Worm (Caenorhabditis elegans) whole organism, L2 larva: ENCODE results near the gene ncs-3.

Experiments used
- C34F6.9 ChIP-seq: fragments of 150-350 bp; optimal IDR thresholded peaks from 2 replicates; lab custom pipeline; 2014; ENCODE audit warnings: missing biosample characterization, missing genetic modification characterization
- F13H6.1 ChIP-seq: sonication (generic microtip); optimal IDR thresholded peaks from 2 replicates; lab custom pipeline; 2016; ENCODE audit warnings: missing genetic modification characterization, missing compliant biosample characterization
- R02D3.7 ChIP-seq: fragments of 150-350 bp; optimal IDR thresholded peaks from 2 replicates; lab custom pipeline; 2014; ENCODE audit warnings: missing biosample characterization, missing genetic modification characterization
- ZK546.5 ChIP-seq: sonication (generic microtip); optimal IDR thresholded peaks from 2 replicates; lab custom pipeline; 2017; ENCODE audit warnings: missing biosample characterization, missing genetic modification characterization
- alr-1 ChIP-seq: fragments of 150-350 bp; optimal IDR thresholded peaks from 2 replicates; lab custom pipeline; 2014; ENCODE audit warnings: missing biosample characterization, missing genetic modification characterization
- aly-2 ChIP-seq: fragments of 150-350 bp; optimal IDR thresholded peaks from 2 replicates; lab custom pipeline; 2014; ENCODE audit warnings: missing biosample characterization, missing genetic modification characterization
- ama-1 ChIP-seq: fragments of 150-350 bp; optimal IDR thresholded peaks from 2 replicates; lab custom pipeline; 2018; ENCODE audit warnings: inconsistent platforms
- blmp-1 ChIP-seq: sonication (generic microtip); optimal IDR thresholded peaks from 2 replicates; lab custom pipeline; 2017; ENCODE audit warnings: missing genetic modification characterization, mild to moderate bottlenecking, missing compliant biosample characterization, antibody characterized with exemption, moderate library complexity; ENCODE audit not compliant: insufficient read depth
- ceh-16 ChIP-seq: fragments of 150-350 bp; optimal IDR thresholded peaks from 2 replicates; lab custom pipeline; 2014; ENCODE audit warnings: missing biosample characterization, missing genetic modification characterization
- crh-2 ChIP-seq: sonication (generic microtip); optimal IDR thresholded peaks from 2 replicates; lab custom pipeline; 2017; ENCODE audit warnings: missing biosample characterization, missing genetic modification characterization
- dmd-4 ChIP-seq: sonication (generic microtip); optimal IDR thresholded peaks from 2 replicates; lab custom pipeline; 2017; ENCODE audit warnings: missing biosample characterization, missing genetic modification characterization
- egl-27 ChIP-seq: sonication (generic microtip); optimal IDR thresholded peaks from 3 replicates; lab custom pipeline; 2017; ENCODE audit warnings: missing biosample characterization, missing genetic modification reagents, missing genetic modification characterization
- elt-1 ChIP-seq: fragments of 150-350 bp; optimal IDR thresholded peaks from 2 replicates; lab custom pipeline; 2014; ENCODE audit warnings: missing biosample characterization, missing genetic modification characterization
- elt-3 ChIP-seq: sonication (generic microtip); optimal IDR thresholded peaks from 2 replicates; lab custom pipeline; 2017; ENCODE audit warnings: missing biosample characterization, missing genetic modification characterization
- fos-1 ChIP-seq: fragments of 150-350 bp; optimal IDR thresholded peaks from 2 replicates; lab custom pipeline; 2014; ENCODE audit warnings: missing biosample characterization, missing genetic modification characterization
- gmeb-1 ChIP-seq: fragments of 150-350 bp; optimal IDR thresholded peaks from 2 replicates; lab custom pipeline; 2014; ENCODE audit warnings: missing biosample characterization, missing genetic modification characterization
- lin-11 ChIP-seq: fragments of 150-350 bp; sonication (generic microtip); optimal IDR thresholded peaks from 2 replicates; lab custom pipeline; 2014; ENCODE audit warnings: missing biosample characterization, missing genetic modification characterization, inconsistent platforms, mixed read lengths
- lin-13 ChIP-seq: fragments of 150-350 bp; optimal IDR thresholded peaks from 2 replicates; lab custom pipeline; 2014; ENCODE audit warnings: missing biosample characterization, missing genetic modification reagents, missing genetic modification characterization
- lin-39 ChIP-seq: fragments of 150-350 bp; optimal IDR thresholded peaks from 2 replicates; lab custom pipeline; 2014; ENCODE audit warnings: missing biosample characterization, missing genetic modification reagents, missing genetic modification characterization
- lsy-2 ChIP-seq, 2 experiments: fragments of 150-350 bp in 1 of 2; sonication (generic microtip) in 1 of 2; optimal IDR thresholded peaks; 2 replicates each; lab custom pipeline; 2014 to 2017; ENCODE audit warnings: missing biosample characterization in 2 of 2, missing genetic modification characterization in 2 of 2
- mab-5 ChIP-seq: fragments of 150-350 bp; optimal IDR thresholded peaks from 2 replicates; lab custom pipeline; 2014; ENCODE audit warnings: missing biosample characterization, missing genetic modification characterization
- mdl-1 ChIP-seq, 2 experiments: fragments of 150-350 bp in 1 of 2; sonication (generic microtip) in 1 of 2; optimal IDR thresholded peaks; 2 replicates each; lab custom pipeline; 2017; ENCODE audit warnings: missing biosample characterization in 2 of 2, missing genetic modification characterization in 2 of 2
- nhr-10 ChIP-seq: sonication (generic microtip); optimal IDR thresholded peaks from 2 replicates; lab custom pipeline; 2017; ENCODE audit warnings: missing biosample characterization, missing genetic modification characterization
- nhr-11 ChIP-seq: fragments of 150-350 bp; optimal IDR thresholded peaks from 2 replicates; lab custom pipeline; 2014; ENCODE audit warnings: missing biosample characterization, missing genetic modification characterization
- nhr-12 ChIP-seq: fragments of 150-350 bp; optimal IDR thresholded peaks from 2 replicates; lab custom pipeline; 2014; ENCODE audit warnings: missing biosample characterization, missing genetic modification characterization
- nhr-129 ChIP-seq: fragments of 150-350 bp; optimal IDR thresholded peaks from 2 replicates; lab custom pipeline; 2014; ENCODE audit warnings: missing biosample characterization, missing genetic modification characterization
- nhr-21 ChIP-seq: fragments of 150-350 bp; optimal IDR thresholded peaks from 2 replicates; lab custom pipeline; 2014; ENCODE audit warnings: missing biosample characterization, missing genetic modification characterization
- nhr-23 ChIP-seq: fragments of 150-350 bp; optimal IDR thresholded peaks from 2 replicates; lab custom pipeline; 2014; ENCODE audit warnings: missing biosample characterization, missing genetic modification reagents, missing genetic modification characterization
- nhr-237 ChIP-seq: fragments of 150-350 bp; optimal IDR thresholded peaks from 2 replicates; lab custom pipeline; 2014; ENCODE audit warnings: missing biosample characterization, missing genetic modification characterization
- nhr-25 ChIP-seq: fragments of 150-350 bp; sonication (generic microtip); optimal IDR thresholded peaks from 3 replicates; lab custom pipeline; 2014; ENCODE audit warnings: missing biosample characterization, missing genetic modification characterization
- nhr-6 ChIP-seq: fragments of 150-350 bp; optimal IDR thresholded peaks from 2 replicates; lab custom pipeline; 2014; ENCODE audit warnings: missing biosample characterization, missing genetic modification characterization
- nhr-77 ChIP-seq: fragments of 150-350 bp; optimal IDR thresholded peaks from 2 replicates; lab custom pipeline; 2014; ENCODE audit warnings: missing biosample characterization, missing genetic modification characterization
- peb-1 ChIP-seq: fragments of 150-350 bp; optimal IDR thresholded peaks from 2 replicates; lab custom pipeline; 2014; ENCODE audit warnings: missing biosample characterization, missing genetic modification characterization
- sem-4 ChIP-seq: fragments of 150-350 bp; optimal IDR thresholded peaks from 2 replicates; lab custom pipeline; 2014; ENCODE audit warnings: missing biosample characterization, missing genetic modification reagents, missing genetic modification characterization
- skn-1 ChIP-seq: sonication (generic microtip); optimal IDR thresholded peaks from 2 replicates; lab custom pipeline; 2017; ENCODE audit warnings: missing biosample characterization, missing genetic modification characterization
- sma-3 ChIP-seq: sonication (generic microtip); optimal IDR thresholded peaks from 2 replicates; lab custom pipeline; 2016; ENCODE audit warnings: missing genetic modification reagents, missing genetic modification characterization, missing compliant biosample characterization
- sma-9 ChIP-seq, 2 experiments: fragments of 150-350 bp in 1 of 2; sonication (generic microtip) in 1 of 2; optimal IDR thresholded peaks; 2 replicates each; lab custom pipeline; 2014 to 2016; ENCODE audit warnings: missing genetic modification characterization in 2 of 2, mild to moderate bottlenecking in 1 of 2, missing biosample characterization in 1 of 2, missing compliant biosample characterization in 1 of 2, missing genetic modification reagents in 1 of 2, moderate library complexity in 1 of 2
- snpc-4 ChIP-seq: fragments of 150-350 bp; optimal IDR thresholded peaks from 2 replicates; lab custom pipeline; 2014; ENCODE audit warnings: missing biosample characterization, missing genetic modification characterization
- unc-39 ChIP-seq: fragments of 150-350 bp; optimal IDR thresholded peaks from 2 replicates; lab custom pipeline; 2014; ENCODE audit warnings: missing biosample characterization, missing genetic modification characterization
- unc-55 ChIP-seq: fragments of 150-350 bp; sonication (generic microtip); optimal IDR thresholded peaks from 3 replicates; lab custom pipeline; 2014; ENCODE audit warnings: missing biosample characterization, missing genetic modification reagents, missing genetic modification characterization
- zag-1 ChIP-seq: fragments of 150-350 bp; optimal IDR thresholded peaks from 2 replicates; lab custom pipeline; 2014; ENCODE audit warnings: missing biosample characterization, missing genetic modification characterization
- ztf-4 ChIP-seq: fragments of 150-350 bp; optimal IDR thresholded peaks from 2 replicates; lab custom pipeline; 2014; ENCODE audit warnings: missing biosample characterization, missing genetic modification characterization

The ncs-3 gene

ce11 chrX:1053929-1054328, at the start of gene ncs-3:
ncs-3 (plus strand) TSS chrX:1054081.
- TF ChIP-seq F13H6.1 (tag; lab: Kevin White, UChicago) (peak; percentile 54), nhr-129 (tag; lab: Kevin White, UChicago) (peak; percentile 10), zag-1 (no peak), blmp-1 (tag; lab: Kevin White, UChicago) (peak; percentile 28), C34F6.9 (peak; percentile 43), ztf-4 (no peak), elt-1 (tag; lab: Kevin White, UChicago) (no peak), sma-9 (GFP tag; optimal IDR thresholded peaks at IDR 0.05; lab: Kevin White, UChicago) (peak; percentile 66), sma-9 (tag; optimal IDR thresholded peaks at IDR 0.05; lab: Kevin White, UChicago) (no peak), snpc-4 (no peak), lsy-2 (tag; optimal IDR thresholded peaks at IDR 0.05; lab: Kevin White, UChicago) (peak in 1 of 2 experiments; percentile 49), nhr-23 (no peak), mab-5 (tag; lab: Kevin White, UChicago) (peak; percentile 47)

- TF ChIP-seq nhr-25 (tag; lab: Kevin White, UChicago), result peak; percentile 22
- no peak for TF ChIP-seq nhr-77 (tag; lab: Kevin White, UChicago)
- TF ChIP-seq ceh-16 (tag; lab: Kevin White, UChicago), result no peak
- no peak for TF ChIP-seq blmp-1 (tag; lab: Kevin White, UChicago)
- TF ChIP-seq nhr-129 (tag; lab: Kevin White, UChicago), result peak; percentile 4
- no peak for TF ChIP-seq skn-1 (tag; lab: Kevin White, UChicago)
- no peak for TF ChIP-seq ZK546.5
- TF ChIP-seq nhr-6, result peak; percentile 3
Measured at ce11 chrX:1005026-1005425, 48.9 kb upstream of the ncs-3 start.

ce11 chrX:1009512-1009911, 44.4 kb upstream of the ncs-3 start:
- no peak for TF ChIP-seq C34F6.9
- no peak for TF ChIP-seq alr-1 (tag; lab: Kevin White, UChicago)
- no peak for TF ChIP-seq nhr-25 (tag; lab: Kevin White, UChicago)
- no peak for TF ChIP-seq R02D3.7 (tag; lab: Kevin White, UChicago)

ce11 chrX:1010627-1011452, 43.0 kb upstream of the ncs-3 start:
- no peak for TF ChIP-seq alr-1 (tag; lab: Kevin White, UChicago)
- no peak for TF ChIP-seq nhr-23
- no peak for TF ChIP-seq mab-5 (tag; lab: Kevin White, UChicago)
- TF ChIP-seq ztf-4, result no peak
- TF ChIP-seq R02D3.7 (tag; lab: Kevin White, UChicago), result no peak
- no peak for TF ChIP-seq skn-1 (tag; lab: Kevin White, UChicago)
- no peak for TF ChIP-seq nhr-10 (tag; lab: Kevin White, UChicago)
- peak; percentile 73 for TF ChIP-seq fos-1 (tag; lab: Kevin White, UChicago)
- peak; percentile 70 for TF ChIP-seq sma-9 (GFP tag; optimal IDR thresholded peaks at IDR 0.05; lab: Kevin White, UChicago)
- TF ChIP-seq sma-9 (tag; optimal IDR thresholded peaks at IDR 0.05; lab: Kevin White, UChicago), result no peak
- TF ChIP-seq F13H6.1 (tag; lab: Kevin White, UChicago), result peak; percentile 49
- peak; percentile 72 for TF ChIP-seq gmeb-1 (tag; lab: Kevin White, UChicago)
- no peak for TF ChIP-seq aly-2 (tag; lab: Kevin White, UChicago)
- no peak for TF ChIP-seq lin-11 (tag; lab: Kevin White, UChicago)
- peak; percentile 23 for TF ChIP-seq C34F6.9
- TF ChIP-seq ZK546.5, result no peak
- TF ChIP-seq ama-1, result peak; percentile 28
- TF ChIP-seq sem-4 (tag; lab: Kevin White, UChicago), result no peak
- TF ChIP-seq nhr-237 (tag; lab: Kevin White, UChicago), result no peak
- TF ChIP-seq dmd-4 (tag; lab: Kevin White, UChicago), result no peak
- TF ChIP-seq unc-55 (GFP tag; lab: Kevin White, UChicago), result no peak
- TF ChIP-seq nhr-21 (tag; lab: Kevin White, UChicago), result peak; percentile 80
- no peak for TF ChIP-seq elt-1 (tag; lab: Kevin White, UChicago)
- TF ChIP-seq egl-27 (tag; lab: Kevin White, UChicago), result peak; percentile 37
- TF ChIP-seq lin-13, result no peak
- no peak for TF ChIP-seq lin-39 (tag; lab: Kevin White, UChicago)
- peak; percentile 79 for TF ChIP-seq crh-2 (tag; lab: Kevin White, UChicago)
- peak; percentile 77 for TF ChIP-seq sma-3 (GFP tag; lab: Kevin White, UChicago)
- peak; percentile 70 for TF ChIP-seq nhr-129 (tag; lab: Kevin White, UChicago)
- no peak for TF ChIP-seq peb-1
- no peak for TF ChIP-seq mdl-1 (tag; optimal IDR thresholded peaks at IDR 0.05; lab: Kevin White, UChicago)
- TF ChIP-seq snpc-4, result no peak
- TF ChIP-seq nhr-77 (tag; lab: Kevin White, UChicago), result no peak
- TF ChIP-seq lsy-2 (tag; optimal IDR thresholded peaks at IDR 0.05; lab: Kevin White, UChicago), result peak in 1 of 2 experiments; percentile 8
- TF ChIP-seq blmp-1 (tag; lab: Kevin White, UChicago), result peak; percentile 20
- TF ChIP-seq nhr-6, result peak; percentile 38
- no peak for TF ChIP-seq unc-39
- peak; percentile 72 for TF ChIP-seq nhr-25 (tag; lab: Kevin White, UChicago)
- TF ChIP-seq nhr-11 (tag; lab: Kevin White, UChicago), result no peak
- TF ChIP-seq nhr-12 (tag; lab: Kevin White, UChicago), result no peak
- TF ChIP-seq elt-3 (tag; lab: Kevin White, UChicago), result no peak
- no peak for TF ChIP-seq zag-1
- no peak for TF ChIP-seq ceh-16 (tag; lab: Kevin White, UChicago)
